Fruit fly (Drosophila melanogaster): ENCODE results near the gene Jasper.

The Jasper gene

dm6 chr3R:30056592-30057135 is 4.3 kb downstream of the Jasper start, which contains the start of the genes CG7950 and Rpp14a (continued):
- TF ChIP-seq CG8478 (optimal IDR thresholded peaks at IDR 0.05), result no peak
- no peak for TF ChIP-seq hb (GFP tag; IDR thresholded peaks at IDR 0.05; ENCODE audit: partially characterized antibody)
- peak; percentile 85; the same call in 2 of the 3 replicates for TF ChIP-seq CG34422 (GFP tag; IDR thresholded peaks at IDR 0.05)
- 0 out of 2 replicates have a peak, but pooled peaks have one; percentile 37 for TF ChIP-seq bowl (GFP tag; IDR thresholded peaks at IDR 0.05)
- TF ChIP-seq cg (GFP tag; optimal IDR thresholded peaks at IDR 0.05), result no peak
- peak; percentile 83 for TF ChIP-seq sug (tag; optimal IDR thresholded peaks at IDR 0.05)
- peak; percentile 24 for TF ChIP-seq CG8089 (GFP tag; optimal IDR thresholded peaks at IDR 0.05)
- TF ChIP-seq CG11696 (GFP tag; IDR thresholded peaks at IDR 0.05), result peak; percentile 40; the same call in 1 of the 2 replicates
- TF ChIP-seq CG1603 (tag; optimal IDR thresholded peaks at IDR 0.05), result peak; percentile 89
- TF ChIP-seq CG9797 (GFP tag; optimal IDR thresholded peaks at IDR 0.05), result peak; percentile 11
- no peak for TF ChIP-seq gfzf (GFP tag; optimal IDR thresholded peaks at IDR 0.05)
- TF ChIP-seq CG4360 (GFP tag; IDR thresholded peaks at IDR 0.05), result no peak
- TF ChIP-seq CG2116 (GFP tag; optimal IDR thresholded peaks at IDR 0.05), result peak; percentile 64
- TF ChIP-seq pita (GFP tag; optimal IDR thresholded peaks at IDR 0.05), result no peak
- peak; percentile 60; the same call in 1 of the 2 replicates for TF ChIP-seq CG31224 (GFP tag; IDR thresholded peaks at IDR 0.05)
- no peak for TF ChIP-seq nerfin-2 (GFP tag; IDR thresholded peaks at IDR 0.05; ENCODE audit: partially characterized antibody)
- TF ChIP-seq CG4854 (GFP tag; optimal IDR thresholded peaks at IDR 0.05), result peak; percentile 63
- TF ChIP-seq CG9932 (GFP tag; IDR thresholded peaks at IDR 0.05), result peak; percentile 93
- peak; percentile 80 for TF ChIP-seq Dek (tag; optimal IDR thresholded peaks at IDR 0.05)
- peak; percentile 50 for TF ChIP-seq D19A (tag; optimal IDR thresholded peaks at IDR 0.05)
- TF ChIP-seq Hr51 (GFP tag; optimal IDR thresholded peaks at IDR 0.05), result peak; percentile 81 to 84
- peak; percentile 60 for TF ChIP-seq Oli (tag; optimal IDR thresholded peaks at IDR 0.05)
- TF ChIP-seq CG12391 (tag; optimal IDR thresholded peaks at IDR 0.05), result peak; percentile 90
- peak; percentile 31 for TF ChIP-seq BEAF-32 (GFP tag; optimal IDR thresholded peaks at IDR 0.05)
- TF ChIP-seq CG14860 (GFP tag; IDR thresholded peaks at IDR 0.05; ENCODE audit: partially characterized antibody), result no peak
- TF ChIP-seq ERR (GFP tag; optimal IDR thresholded peaks at IDR 0.05), result peak; percentile 62
- TF ChIP-seq slou (GFP tag; optimal IDR thresholded peaks at IDR 0.05), result peak; percentile 43
- TF ChIP-seq crp (GFP tag; optimal IDR thresholded peaks at IDR 0.05), result peak; percentile 71 to 93
- peak; percentile 25; the same call in 1 of the 2 replicates for TF ChIP-seq CG1024 (GFP tag; IDR thresholded peaks at IDR 0.05)
- peak; percentile 64; the same call in 2 of the 3 replicates for TF ChIP-seq ase (GFP tag; IDR thresholded peaks at IDR 0.05)
- TF ChIP-seq H2.0 (GFP tag; IDR thresholded peaks at IDR 0.05), result peak; percentile 86
- TF ChIP-seq gsb (GFP tag; IDR thresholded peaks at IDR 0.05), result peak; percentile 59; the same call in 1 of the 2 replicates
- no peak for TF ChIP-seq HLHmδ (GFP tag; optimal IDR thresholded peaks at IDR 0.05)
- no peak for TF ChIP-seq Hand (GFP tag; optimal IDR thresholded peaks at IDR 0.05)
- TF ChIP-seq bsh (GFP tag; optimal IDR thresholded peaks at IDR 0.05), result peak; percentile 70 to 83
- TF ChIP-seq tll (GFP tag; optimal IDR thresholded peaks at IDR 0.05), result no peak
- peak; percentile 70 for TF ChIP-seq tap (tag; optimal IDR thresholded peaks at IDR 0.05)
- TF ChIP-seq CG4820 (GFP tag; optimal IDR thresholded peaks at IDR 0.05), result no peak
- TF ChIP-seq al (GFP tag; IDR thresholded peaks at IDR 0.05), result peak; percentile 75; the same call in 1 of the 2 replicates
- no peak for TF ChIP-seq CG15479 (GFP tag; optimal IDR thresholded peaks at IDR 0.05)
- TF ChIP-seq CkIIα-i1 (GFP tag; IDR thresholded peaks at IDR 0.05), result no peak
- peak; percentile 48 for TF ChIP-seq CG18619 (GFP tag; optimal IDR thresholded peaks at IDR 0.05)
- peak; percentile 70 for TF ChIP-seq CG32772 (GFP tag; IDR thresholded peaks at IDR 0.05)
- TF ChIP-seq CG13296 (GFP tag; optimal IDR thresholded peaks at IDR 0.05), result peak; percentile 62
- TF ChIP-seq CG3726 (GFP tag; IDR thresholded peaks at IDR 0.05), result 0 out of 3 replicates have a peak, but pooled peaks have one; percentile 12
- TF ChIP-seq grn (GFP tag; optimal IDR thresholded peaks at IDR 0.05), result no peak
- TF ChIP-seq lov (optimal IDR thresholded peaks at IDR 0.05), result no peak
- TF ChIP-seq lov (GFP tag; IDR thresholded peaks at IDR 0.05), result 0 out of 3 replicates have a peak, but pooled peaks have one; percentile 27
- peak; percentile 89 for TF ChIP-seq HmgZ (tag; optimal IDR thresholded peaks at IDR 0.05)
